Fruit fly (Drosophila melanogaster) whole organism, embryonic: Measurements from ENCODE around the gene CG8006.

Experiments used
- ATbp ChIP-seq: fragments of 200-800 bp; sonication (Bioruptor generic); optimal IDR thresholded peaks from 2 replicates; lab custom pipeline; 2017; ENCODE audit warnings: missing biosample characterization, mild to moderate bottlenecking, missing genetic modification characterization, missing genetic modification reagents
- Aef1 ChIP-seq: fragments of 200-800 bp; sonication (Bioruptor generic); IDR thresholded peaks from 3 replicates; pipeline ENCODE4 v1.3.6; 2022; ENCODE audit warnings: missing biosample characterization, missing genetic modification characterization
- Antp ChIP-seq: fragments of 200-800 bp; sonication (Bioruptor generic); optimal IDR thresholded peaks from 3 replicates; lab custom pipeline; 2016; ENCODE audit warnings: missing biosample characterization, missing genetic modification characterization
- B-H1 ChIP-seq: fragments of 200-800 bp; sonication (Bioruptor generic); IDR thresholded peaks from 3 replicates; pipeline ENCODE4 v1.3.6; 2022; ENCODE audit warnings: missing biosample characterization, missing genetic modification characterization
- CG10366 ChIP-seq: fragments of 200-800 bp; sonication (Bioruptor generic); IDR thresholded peaks from 2 replicates; pipeline ENCODE4 v1.3.6; 2022; ENCODE audit warnings: missing biosample characterization, missing genetic modification characterization
- CG11696 ChIP-seq: fragments of 200-800 bp; sonication (Bioruptor generic); IDR thresholded peaks from 2 replicates; pipeline ENCODE4 v1.3.6; 2022; ENCODE audit warnings: missing biosample characterization, missing genetic modification characterization
- CG1603 ChIP-seq: fragments of 200-800 bp; sonication (Bioruptor generic); optimal IDR thresholded peaks from 2 replicates; lab custom pipeline; 2019; ENCODE audit warnings: missing biosample characterization, mild to moderate bottlenecking, missing genetic modification characterization, moderate library complexity
- CG1647 ChIP-seq: fragments of 200-800 bp; sonication (Bioruptor generic); optimal IDR thresholded peaks from 3 replicates; lab custom pipeline; 2016; ENCODE audit warnings: missing biosample characterization, missing genetic modification characterization
- CG17328 ChIP-seq: fragments of 200-800 bp; sonication (Bioruptor generic); IDR thresholded peaks from 2 replicates; pipeline ENCODE4 v1.3.6; 2022; ENCODE audit warnings: missing biosample characterization, missing genetic modification characterization
- CG17912 ChIP-seq: fragments of 200-800 bp; sonication (Bioruptor generic); optimal IDR thresholded peaks from 2 replicates; lab custom pipeline; 2018; ENCODE audit warnings: missing biosample characterization, mild to moderate bottlenecking, missing genetic modification characterization
- CG1792 ChIP-seq: fragments of 200-800 bp; sonication (Bioruptor generic); optimal IDR thresholded peaks from 2 replicates; lab custom pipeline; 2016; ENCODE audit warnings: missing biosample characterization, missing genetic modification characterization
- CG18011 ChIP-seq: fragments of 200-800 bp; sonication (Bioruptor generic); optimal IDR thresholded peaks from 2 replicates; lab custom pipeline; 2017; ENCODE audit warnings: missing biosample characterization, missing genetic modification characterization, mild to moderate bottlenecking, moderate library complexity, missing genotype
- CG18599 ChIP-seq: fragments of 200-800 bp; sonication (Bioruptor generic); optimal IDR thresholded peaks from 3 replicates; lab custom pipeline; 2017; ENCODE audit warnings: missing biosample characterization, missing genetic modification characterization, mild to moderate bottlenecking, moderate library complexity, missing genetic modification reagents
- CG3065 ChIP-seq: fragments of 200-800 bp; sonication (Bioruptor generic); optimal IDR thresholded peaks from 2 replicates; lab custom pipeline; 2016; ENCODE audit warnings: missing biosample characterization, missing genetic modification characterization
- CG6254 ChIP-seq: fragments of 200-800 bp; sonication (Bioruptor generic); optimal IDR thresholded peaks from 3 replicates; lab custom pipeline; 2017; ENCODE audit warnings: mild to moderate bottlenecking, missing biosample characterization, missing genetic modification reagents, missing genetic modification characterization
- CG8765 ChIP-seq: fragments of 200-800 bp; sonication (Bioruptor generic); IDR thresholded peaks from 2 replicates; pipeline ENCODE4 v1.3.6; 2022; ENCODE audit warnings: missing biosample characterization, missing genetic modification characterization
- CG9932 ChIP-seq: fragments of 200-800 bp; sonication (Bioruptor generic); IDR thresholded peaks from 2 replicates; pipeline ENCODE4 v1.3.6; 2022; ENCODE audit warnings: missing biosample characterization, missing genetic modification characterization
- CHES-1-like ChIP-seq: fragments of 200-800 bp; sonication (Bioruptor generic); optimal IDR thresholded peaks from 2 replicates; lab custom pipeline; 2016; ENCODE audit warnings: missing biosample characterization, missing genetic modification characterization
- Camta ChIP-seq: fragments of 200-800 bp; sonication (Bioruptor generic); optimal IDR thresholded peaks from 2 replicates; lab custom pipeline; 2016; ENCODE audit warnings: missing biosample characterization, missing genetic modification characterization
- CrebB ChIP-seq: fragments of 200-800 bp; sonication (Bioruptor generic); optimal IDR thresholded peaks from 3 replicates; lab custom pipeline; 2018; ENCODE audit warnings: missing biosample characterization, mild to moderate bottlenecking, missing genetic modification characterization
- D19A ChIP-seq: fragments of 200-800 bp; optimal IDR thresholded peaks from 3 replicates; lab custom pipeline; 2019; ENCODE audit warnings: missing biosample characterization, mild to moderate bottlenecking, missing genetic modification characterization, moderate library complexity
- Fer3 ChIP-seq: fragments of 200-800 bp; sonication (Bioruptor generic); optimal IDR thresholded peaks from 2 replicates; lab custom pipeline; 2018; ENCODE audit warnings: missing biosample characterization, mild to moderate bottlenecking, missing genetic modification characterization, moderate library complexity
- HLH54F ChIP-seq: fragments of 200-800 bp; sonication (Bioruptor generic); optimal IDR thresholded peaks from 3 replicates; lab custom pipeline; 2016; ENCODE audit warnings: missing biosample characterization, missing genetic modification characterization
- Hand ChIP-seq: fragments of 200-800 bp; sonication (Bioruptor generic); optimal IDR thresholded peaks from 2 replicates; lab custom pipeline; 2017; ENCODE audit warnings: mild to moderate bottlenecking, missing biosample characterization, missing genetic modification reagents, missing genetic modification characterization
- Hmx ChIP-seq: fragments of 200-800 bp; sonication (Bioruptor generic); optimal IDR thresholded peaks from 2 replicates; lab custom pipeline; 2016; ENCODE audit warnings: missing biosample characterization, missing genetic modification characterization
- Lim3 ChIP-seq: fragments of 200-800 bp; sonication (Bioruptor generic); IDR thresholded peaks from 2 replicates; pipeline ENCODE4 v1.3.6; 2022; ENCODE audit warnings: missing biosample characterization, missing genetic modification characterization
- Max ChIP-seq: fragments of 200-800 bp; sonication (Bioruptor generic); optimal IDR thresholded peaks from 2 replicates; lab custom pipeline; 2016; ENCODE audit warnings: missing biosample characterization, mild to moderate bottlenecking, missing genetic modification characterization
- Med ChIP-seq: fragments of 200-800 bp; sonication (Bioruptor generic); peaks from one replicate; lab custom pipeline; 2016; ENCODE audit warnings: missing biosample characterization, missing genetic modification characterization, mild to moderate bottlenecking, inconsistent platforms, moderate library complexity
- Oli ChIP-seq: fragments of 200-800 bp; sonication (Bioruptor generic); optimal IDR thresholded peaks from 2 replicates; lab custom pipeline; 2018; ENCODE audit warnings: missing biosample characterization, mild to moderate bottlenecking, missing genetic modification characterization, moderate library complexity
- Xbp1 ChIP-seq: fragments of 200-800 bp; sonication (Bioruptor generic); optimal IDR thresholded peaks from 3 replicates; lab custom pipeline; 2016; ENCODE audit warnings: missing biosample characterization, mild to moderate bottlenecking, missing genetic modification characterization
- ato ChIP-seq: fragments of 200-800 bp; sonication (Bioruptor generic); IDR thresholded peaks from 2 replicates; pipeline ENCODE4 v1.3.6; 2022; ENCODE audit warnings: missing biosample characterization, missing genetic modification characterization; ENCODE audit not compliant: partially characterized antibody
- cg ChIP-seq: fragments of 200-800 bp; sonication (Bioruptor generic); optimal IDR thresholded peaks from 3 replicates; lab custom pipeline; 2019; ENCODE audit warnings: missing biosample characterization, mild to moderate bottlenecking, missing genetic modification characterization, moderate library complexity
- da ChIP-seq: fragments of 200-800 bp; sonication (Bioruptor generic); optimal IDR thresholded peaks from 2 replicates; lab custom pipeline; 2016; ENCODE audit warnings: missing biosample characterization, missing genetic modification characterization
- dimm ChIP-seq: fragments of 200-800 bp; sonication (Bioruptor generic); IDR thresholded peaks from 2 replicates; pipeline ENCODE4 v1.3.6; 2022; ENCODE audit warnings: missing biosample characterization, missing genetic modification characterization
- gsb-n ChIP-seq: fragments of 200-800 bp; sonication (Bioruptor generic); optimal IDR thresholded peaks from 3 replicates; lab custom pipeline; 2018; ENCODE audit warnings: missing biosample characterization, mild to moderate bottlenecking, missing genetic modification characterization
- hkb ChIP-seq, 2 experiments: fragments of 200-800 bp in 1 of 2; fragments of >200 bp in 1 of 2; sonication (Bioruptor generic) in 1 of 2; IDR thresholded peaks in 1 of 2; optimal IDR thresholded peaks in 1 of 2; 2 replicates each; pipeline versions ENCODE4 v1.3.6 to Lab custom; 2017 to 2022; ENCODE audit warnings: missing biosample characterization in 1 of 2, missing genetic modification characterization in 1 of 2
- kni ChIP-seq: fragments of 200-800 bp; sonication (Bioruptor generic); optimal IDR thresholded peaks from 3 replicates; lab custom pipeline; 2017; ENCODE audit warnings: mild to moderate bottlenecking, missing biosample characterization, missing genetic modification reagents, missing genetic modification characterization
- lmd ChIP-seq: fragments of 200-800 bp; sonication (Bioruptor generic); IDR thresholded peaks from 2 replicates; pipeline ENCODE4 v1.3.6; 2022; ENCODE audit warnings: missing biosample characterization, missing genetic modification characterization
- lola ChIP-seq, 3 experiments: fragments of >200 bp in 2 of 3; fragments of 200-800 bp in 1 of 3; sonication (Bioruptor generic) in 1 of 3; optimal IDR thresholded peaks; 2 replicates each; lab custom pipeline; 2017 to 2019; ENCODE audit warnings: missing biosample characterization in 3 of 3, missing genetic modification characterization in 3 of 3, mild to moderate bottlenecking in 1 of 3, moderate library complexity in 1 of 3
- mirr ChIP-seq: fragments of 200-800 bp; sonication (Bioruptor generic); optimal IDR thresholded peaks from 3 replicates; lab custom pipeline; 2018; ENCODE audit warnings: missing biosample characterization, mild to moderate bottlenecking, missing genetic modification characterization
- pfk ChIP-seq: fragments of 200-800 bp; sonication (Bioruptor generic); optimal IDR thresholded peaks from 2 replicates; lab custom pipeline; 2018; ENCODE audit warnings: missing biosample characterization, mild to moderate bottlenecking, missing genetic modification characterization, moderate library complexity
- pros ChIP-seq: fragments of 200-800 bp; sonication (Bioruptor generic); optimal IDR thresholded peaks from 3 replicates; lab custom pipeline; 2019; ENCODE audit warnings: missing biosample characterization, mild to moderate bottlenecking, missing genetic modification characterization, moderate library complexity
- ranshi ChIP-seq: fragments of 200-800 bp; sonication (Bioruptor generic); IDR thresholded peaks from 2 replicates; pipeline ENCODE4 v1.3.6; 2022; ENCODE audit warnings: missing biosample characterization, missing genetic modification characterization
- rib ChIP-seq: fragments of 200-800 bp; sonication (Bioruptor generic); IDR thresholded peaks from 2 replicates; pipeline ENCODE4 v1.3.6; 2022; ENCODE audit warnings: missing biosample characterization, missing genetic modification characterization
- slp2 ChIP-seq: fragments of 200-800 bp; sonication (Bioruptor generic); optimal IDR thresholded peaks from 2 replicates; lab custom pipeline; 2016; ENCODE audit warnings: missing biosample characterization, missing genetic modification characterization
- toy ChIP-seq: fragments of 200-800 bp; sonication (Bioruptor generic); IDR thresholded peaks from 2 replicates; pipeline ENCODE4 v1.3.6; 2022; ENCODE audit warnings: missing biosample characterization, missing genetic modification characterization
- usp ChIP-seq: fragments of >200 bp; optimal IDR thresholded peaks from 2 replicates; lab custom pipeline; 2017; ENCODE audit warnings: missing biosample characterization, missing genetic modification characterization
- zf30C ChIP-seq: fragments of 200-800 bp; sonication (Bioruptor generic); optimal IDR thresholded peaks from 3 replicates; lab custom pipeline; 2018; ENCODE audit warnings: missing biosample characterization, mild to moderate bottlenecking, missing genetic modification characterization

CG8006 gene

DNA sequence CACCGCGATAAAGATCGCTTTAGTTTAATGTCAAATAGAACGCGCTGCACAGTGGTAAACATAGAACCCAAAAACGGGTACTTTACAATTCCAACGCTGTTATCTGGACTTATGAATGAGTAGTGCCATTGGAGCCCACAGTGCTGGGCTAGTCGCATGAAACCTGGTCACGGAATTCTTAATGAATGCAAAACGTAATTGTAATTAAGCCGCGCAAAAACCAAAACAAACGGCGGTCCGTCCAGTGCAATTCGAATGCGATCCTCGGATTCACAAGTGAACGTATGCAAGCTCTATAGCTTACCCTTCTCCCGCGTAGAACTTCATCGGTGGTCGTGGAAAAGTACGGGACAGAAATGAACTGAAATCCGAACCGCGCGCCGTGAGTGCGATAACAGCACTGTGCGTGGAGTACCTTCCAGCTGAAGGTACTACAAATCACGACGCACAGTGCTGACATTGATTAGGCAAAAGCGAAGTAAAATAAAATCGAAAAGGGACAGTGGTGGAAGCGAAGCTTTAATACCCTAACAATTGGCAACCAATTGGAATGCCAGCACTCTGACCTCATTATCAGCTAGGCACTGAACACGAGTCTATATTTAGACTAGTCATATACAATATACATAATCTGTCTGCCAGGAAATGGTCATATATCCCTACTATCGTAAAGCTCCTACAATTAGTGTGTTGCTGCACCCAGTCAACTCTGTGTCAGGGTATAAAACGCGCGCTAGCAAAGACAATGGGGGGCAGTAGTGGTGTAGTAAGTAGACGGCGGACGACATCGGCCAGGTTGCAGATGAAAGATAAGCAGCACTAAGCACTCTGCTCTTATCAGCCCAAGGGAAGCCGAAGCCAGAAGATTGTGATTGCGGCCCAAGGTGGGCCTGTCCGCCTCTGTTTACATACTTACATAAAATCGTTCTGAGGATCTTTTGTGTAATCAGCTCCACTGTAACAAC is 26.1 kb upstream of the CG8006 start (continued):
- TF ChIP-seq Oli (tag; lab: Kevin White, UChicago) (peak; percentile 54), toy (GFP tag; lab: Robert Waterston, UW) (no peak), CG1792 (peak; percentile 29), ranshi (peak; percentile 30; the same call in 1 of the 2 replicates), lmd (peak; percentile 63), HLH54F (GFP tag; lab: Kevin White, UChicago) (peak; percentile 57), Camta (GFP tag; lab: Kevin White, UChicago) (peak; percentile 12), da (GFP tag; lab: Kevin White, UChicago) (no peak), Lim3 (no peak), CG8765 (no peak), rib (GFP tag; lab: Robert Waterston, UW) (no peak), Med (GFP tag; lab: Kevin White, UChicago) (peak; percentile 84), dimm (no peak), CG18599 (GFP tag; lab: Kevin White, UChicago) (peak; percentile 80), CG6254 (GFP tag; lab: Kevin White, UChicago) (peak; percentile 21), pfk (GFP tag; lab: Kevin White, UChicago) (no peak), kni (GFP tag; lab: Kevin White, UChicago) (no peak), slp2 (GFP tag; lab: Kevin White, UChicago) (peak; percentile 9), CG17912 (GFP tag; lab: Kevin White, UChicago) (no peak), CG9932 (peak; percentile 62), pros (GFP tag; lab: Kevin White, UChicago) (peak; percentile 9), Fer3 (tag; lab: Kevin White, UChicago) (peak; percentile 38), ato (no peak), hkb (optimal IDR thresholded peaks at IDR 0.05; lab: Kevin White, UChicago) (no peak), hkb (GFP tag; IDR thresholded peaks at IDR 0.05; lab: Robert Waterston, UW) (peak; percentile 63), B-H1 (GFP tag; lab: Robert Waterston, UW) (no peak; the same call in 2 of the 3 replicates), CG3065 (GFP tag; lab: Kevin White, UChicago) (no peak), CHES-1-like (GFP tag; lab: Kevin White, UChicago) (peak; percentile 44), CrebB (peak; percentile 48), CG10366 (peak; percentile 41; the same call in 1 of the 2 replicates), Xbp1 (GFP tag; lab: Kevin White, UChicago) (peak; percentile 56), CG11696 (0 out of 2 replicates have a peak, but pooled peaks have one; percentile 8), Max (GFP tag; lab: Kevin White, UChicago) (peak; percentile 24), Hand (no peak), mirr (GFP tag; lab: Kevin White, UChicago) (peak; percentile 93), lola (GFP tag; optimal IDR thresholded peaks at IDR 0.05; lab: Kevin White, UChicago) (no peak), CG1647 (GFP tag; lab: Kevin White, UChicago) (peak; percentile 27), CG17328 (GFP tag; lab: Robert Waterston, UW) (no peak), zf30C (no peak), Hmx (GFP tag; lab: Kevin White, UChicago) (no peak), gsb-n (tag; lab: Kevin White, UChicago) (no peak), CG18011 (GFP tag; lab: Kevin White, UChicago) (peak; percentile 26), usp (GFP tag; lab: Kevin White, UChicago) (no peak), D19A (peak; percentile 100), cg (GFP tag; lab: Kevin White, UChicago) (no peak), CG1603 (tag; lab: Kevin White, UChicago) (peak; percentile 70), Antp (GFP tag; lab: Kevin White, UChicago) (peak; percentile 50), Aef1 (GFP tag; lab: Robert Waterston, UW) (peak; percentile 51), ATbp (GFP tag; lab: Kevin White, UChicago) (peak; percentile 26)
